Fruit fly (Drosophila melanogaster): ENCODE data around the gene CG17781.

DNA sequence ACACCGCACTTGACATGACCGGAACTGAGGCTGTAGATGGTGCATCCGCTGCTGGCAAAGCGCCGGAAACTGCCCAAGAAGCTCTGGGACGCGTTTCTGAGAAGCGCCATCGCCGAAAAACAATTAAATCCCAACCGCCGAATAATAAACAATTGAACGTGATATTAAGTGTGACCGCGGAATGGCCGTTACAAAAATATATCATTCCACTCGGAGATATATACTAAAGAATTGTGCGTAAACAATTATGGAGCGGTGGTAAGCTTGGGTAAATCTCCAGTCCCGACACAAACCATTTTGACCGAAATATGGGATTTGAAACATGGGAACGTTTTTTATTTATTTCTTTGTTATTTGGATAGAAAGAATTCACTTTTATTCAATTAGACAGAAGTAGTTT lies 15.5 kb downstream of the CG17781 start, which contains the start of gene CG18528:
- TF ChIP-seq CG15336 (GFP tag; IDR thresholded peaks at IDR 0.05) = no peak
- TF ChIP-seq CG8319 (GFP tag; optimal IDR thresholded peaks at IDR 0.05) = no peak
- TF ChIP-seq CG31627 (GFP tag; optimal IDR thresholded peaks at IDR 0.05) = no peak
- TF ChIP-seq CG6854 (GFP tag; optimal IDR thresholded peaks at IDR 0.05) = no peak
- no peak for TF ChIP-seq pdm3 (GFP tag; optimal IDR thresholded peaks at IDR 0.05)

Data from whole organism, prepupa.